Fruit fly (Drosophila melanogaster) whole organism, embryonic: ENCODE data around the gene CheB38b.

Experiments used
- Ada2b ChIP-seq: fragments of 200-800 bp; sonication (Bioruptor generic); IDR thresholded peaks from 2 replicates; pipeline ENCODE4 v1.3.6; 2022; ENCODE audit warnings: missing biosample characterization, missing genetic modification characterization
- Bdp1 ChIP-seq: fragments of 200-800 bp; sonication (Bioruptor generic); optimal IDR thresholded peaks from 3 replicates; lab custom pipeline; 2016; ENCODE audit warnings: missing biosample characterization, missing genetic modification characterization
- CG11398 ChIP-seq: fragments of 200-800 bp; sonication (Bioruptor generic); optimal IDR thresholded peaks from 2 replicates; lab custom pipeline; 2016; ENCODE audit warnings: missing biosample characterization, missing genetic modification characterization
- CG11723 ChIP-seq: fragments of 200-800 bp; sonication (Bioruptor generic); optimal IDR thresholded peaks from 2 replicates; lab custom pipeline; 2017; ENCODE audit warnings: missing biosample characterization, mild to moderate bottlenecking, missing genetic modification characterization
- CG12769 ChIP-seq: fragments of 200-800 bp; sonication (Bioruptor generic); optimal IDR thresholded peaks from 2 replicates; lab custom pipeline; 2019; ENCODE audit warnings: missing biosample characterization, mild to moderate bottlenecking, missing genetic modification characterization, moderate library complexity
- CG14710 ChIP-seq: fragments of 200-800 bp; sonication (Bioruptor generic); optimal IDR thresholded peaks from 3 replicates; lab custom pipeline; 2019; ENCODE audit warnings: missing biosample characterization, mild to moderate bottlenecking, missing genetic modification characterization, moderate library complexity
- CG1529 ChIP-seq: fragments of 200-800 bp; sonication (Bioruptor generic); optimal IDR thresholded peaks from 3 replicates; lab custom pipeline; 2018; ENCODE audit warnings: missing biosample characterization, missing genetic modification characterization
- CG17186 ChIP-seq: fragments of 200-800 bp; sonication (Bioruptor generic); optimal IDR thresholded peaks from 3 replicates; lab custom pipeline; 2017; ENCODE audit warnings: missing biosample characterization, missing genetic modification reagents, missing genetic modification characterization
- CG17328 ChIP-seq: fragments of 200-800 bp; sonication (Bioruptor generic); IDR thresholded peaks from 2 replicates; pipeline ENCODE4 v1.3.6; 2022; ENCODE audit warnings: missing biosample characterization, missing genetic modification characterization
- CG17361 ChIP-seq: fragments of 200-800 bp; sonication (Bioruptor generic); IDR thresholded peaks from 3 replicates; pipeline ENCODE4 v1.3.6; 2022; ENCODE audit warnings: missing biosample characterization, missing genetic modification characterization
- CG17612 ChIP-seq: fragments of 200-800 bp; sonication (Bioruptor generic); IDR thresholded peaks from 2 replicates; pipeline ENCODE4 v1.3.6; 2022; ENCODE audit warnings: missing biosample characterization, missing genetic modification characterization
- CG1792 ChIP-seq: fragments of 200-800 bp; sonication (Bioruptor generic); optimal IDR thresholded peaks from 2 replicates; lab custom pipeline; 2016; ENCODE audit warnings: missing biosample characterization, missing genetic modification characterization
- CG2712 ChIP-seq: fragments of 200-800 bp; optimal IDR thresholded peaks from 3 replicates; lab custom pipeline; 2019; ENCODE audit warnings: missing biosample characterization, mild to moderate bottlenecking, missing genetic modification characterization, moderate library complexity
- CG30403 ChIP-seq: fragments of 200-800 bp; sonication (Bioruptor generic); optimal IDR thresholded peaks from 3 replicates; lab custom pipeline; 2016; ENCODE audit warnings: missing biosample characterization, missing genetic modification characterization
- CG31388 ChIP-seq: fragments of 200-800 bp; sonication (Bioruptor generic); optimal IDR thresholded peaks from 2 replicates; lab custom pipeline; 2016; ENCODE audit warnings: missing biosample characterization, missing genetic modification characterization
- CG3281 ChIP-seq: fragments of 200-800 bp; sonication (Bioruptor generic); optimal IDR thresholded peaks from 3 replicates; lab custom pipeline; 2017; ENCODE audit warnings: missing biosample characterization, mild to moderate bottlenecking, missing genetic modification characterization
- CG33213 ChIP-seq: fragments of 200-800 bp; sonication (Bioruptor generic); optimal IDR thresholded peaks from 3 replicates; lab custom pipeline; 2016; ENCODE audit warnings: missing biosample characterization, missing genetic modification characterization
- CG3838 ChIP-seq: fragments of 200-800 bp; sonication (Bioruptor generic); optimal IDR thresholded peaks from 3 replicates; lab custom pipeline; 2016; ENCODE audit warnings: missing biosample characterization, missing genetic modification characterization
- CG3995 ChIP-seq: fragments of 200-800 bp; sonication (Bioruptor generic); optimal IDR thresholded peaks from 3 replicates; lab custom pipeline; 2016; ENCODE audit warnings: missing biosample characterization, missing genetic modification characterization
- CG4360 ChIP-seq: fragments of 200-800 bp; sonication (Bioruptor generic); IDR thresholded peaks from 2 replicates; pipeline ENCODE4 v1.3.6; 2022; ENCODE audit warnings: missing biosample characterization, missing genetic modification characterization
- CG6765 ChIP-seq: fragments of 200-800 bp; sonication (Bioruptor generic); optimal IDR thresholded peaks from 3 replicates; lab custom pipeline; 2017; ENCODE audit warnings: missing biosample characterization, mild to moderate bottlenecking, missing genetic modification characterization
- CG7357 ChIP-seq: fragments of 200-800 bp; sonication (Bioruptor generic); IDR thresholded peaks from 3 replicates; pipeline ENCODE4 v1.3.6; 2022; ENCODE audit warnings: missing biosample characterization, missing genetic modification characterization
- CG7928 ChIP-seq: fragments of 200-800 bp; sonication (Bioruptor generic); optimal IDR thresholded peaks from 2 replicates; lab custom pipeline; 2017; ENCODE audit warnings: missing biosample characterization, mild to moderate bottlenecking, missing genetic modification characterization
- CG8388 ChIP-seq: fragments of 200-800 bp; sonication (Bioruptor generic); optimal IDR thresholded peaks from 2 replicates; lab custom pipeline; 2019; ENCODE audit warnings: missing biosample characterization, mild to moderate bottlenecking, missing genetic modification characterization, moderate library complexity
- CG9215 ChIP-seq: fragments of 200-800 bp; sonication (Bioruptor generic); IDR thresholded peaks from 2 replicates; pipeline ENCODE4 v1.3.6; 2022; ENCODE audit warnings: missing biosample characterization, missing genetic modification characterization
- Dbx ChIP-seq: fragments of 200-800 bp; sonication (Bioruptor generic); IDR thresholded peaks from 3 replicates; pipeline ENCODE4 v1.3.6; 2022; ENCODE audit warnings: missing biosample characterization, missing genetic modification characterization
- Dref ChIP-seq: fragments of 200-800 bp; sonication (Bioruptor generic); IDR thresholded peaks from 2 replicates; pipeline ENCODE4 v1.3.6; 2022; ENCODE audit warnings: missing biosample characterization, missing genetic modification characterization
- Drgx ChIP-seq: fragments of 200-800 bp; sonication (Bioruptor generic); IDR thresholded peaks from 2 replicates; pipeline ENCODE4 v1.3.6; 2022; ENCODE audit warnings: missing biosample characterization, missing genetic modification characterization
- E2f1 ChIP-seq: fragments of 200-800 bp; sonication (Bioruptor generic); IDR thresholded peaks from 2 replicates; pipeline ENCODE4 v1.3.6; 2022; ENCODE audit warnings: missing biosample characterization, missing genetic modification characterization
- GATAe ChIP-seq: fragments of 200-800 bp; sonication (Bioruptor generic); conservative IDR thresholded peaks from 2 replicates; pipeline ENCODE4 v1.3.6; 2022; ENCODE audit warnings: missing biosample characterization, missing genetic modification characterization
- HLHmδ ChIP-seq: fragments of 200-800 bp; sonication (Bioruptor generic); optimal IDR thresholded peaks from 2 replicates; lab custom pipeline; 2018; ENCODE audit warnings: missing biosample characterization, mild to moderate bottlenecking, missing genetic modification characterization, moderate library complexity
- Lim3 ChIP-seq: fragments of 200-800 bp; sonication (Bioruptor generic); IDR thresholded peaks from 2 replicates; pipeline ENCODE4 v1.3.6; 2022; ENCODE audit warnings: missing biosample characterization, missing genetic modification characterization
- Meics ChIP-seq: fragments of 200-800 bp; sonication (Bioruptor generic); optimal IDR thresholded peaks from 2 replicates; lab custom pipeline; 2017; ENCODE audit warnings: missing biosample characterization, mild to moderate bottlenecking, missing genetic modification characterization
- Neu2 ChIP-seq: fragments of 200-800 bp; sonication (Bioruptor generic); optimal IDR thresholded peaks from 3 replicates; lab custom pipeline; 2016; ENCODE audit warnings: missing biosample characterization, missing genetic modification characterization, borderline replicate concordance
- Vsx1 ChIP-seq: fragments of 200-800 bp; sonication (Bioruptor generic); optimal IDR thresholded peaks from 2 replicates; lab custom pipeline; 2017; ENCODE audit warnings: missing biosample characterization, mild to moderate bottlenecking, missing genetic modification characterization, missing genetic modification reagents
- YL-1 ChIP-seq: fragments of 200-800 bp; sonication (Bioruptor generic); optimal IDR thresholded peaks from 3 replicates; lab custom pipeline; 2017; ENCODE audit warnings: missing biosample characterization, mild to moderate bottlenecking, missing genetic modification characterization
- ato ChIP-seq: fragments of 200-800 bp; sonication (Bioruptor generic); IDR thresholded peaks from 2 replicates; pipeline ENCODE4 v1.3.6; 2022; ENCODE audit warnings: missing biosample characterization, missing genetic modification characterization; ENCODE audit not compliant: partially characterized antibody
- bcd ChIP-seq: fragments of 200-800 bp; sonication (Bioruptor generic); optimal IDR thresholded peaks from 2 replicates; lab custom pipeline; 2017; ENCODE audit warnings: missing biosample characterization, mild to moderate bottlenecking, missing genetic modification characterization
- cad ChIP-seq: fragments of >200 bp; optimal IDR thresholded peaks from 2 replicates; lab custom pipeline; 2017; ENCODE audit warnings: missing biosample characterization, missing genetic modification characterization
- chif ChIP-seq, 2 experiments: fragments of 200-800 bp; sonication (Bioruptor generic); optimal IDR thresholded peaks; 3 replicates each; lab custom pipeline; 2016; ENCODE audit warnings: missing biosample characterization in 2 of 2, missing genetic modification characterization in 2 of 2
- crol ChIP-seq: fragments of 200-800 bp; sonication (Bioruptor generic); IDR thresholded peaks from 2 replicates; pipeline ENCODE4 v1.3.6; 2022; ENCODE audit warnings: missing biosample characterization, missing genetic modification characterization
- gt ChIP-seq: fragments of 200-800 bp; sonication (Bioruptor generic); IDR thresholded peaks from 2 replicates; pipeline ENCODE4 v1.3.6; 2022; ENCODE audit warnings: missing biosample characterization, missing genetic modification characterization
- hb ChIP-seq: fragments of 200-800 bp; sonication (Bioruptor generic); IDR thresholded peaks from 3 replicates; pipeline ENCODE4 v1.3.6; 2022; ENCODE audit warnings: missing biosample characterization, missing genetic modification characterization; ENCODE audit not compliant: partially characterized antibody
- inv ChIP-seq: fragments of 200-800 bp; sonication (Bioruptor generic); IDR thresholded peaks from 2 replicates; pipeline ENCODE4 v1.3.6; 2022; ENCODE audit warnings: missing biosample characterization, missing genetic modification characterization; ENCODE audit not compliant: partially characterized antibody
- kay ChIP-seq: fragments of 200-800 bp; sonication (Bioruptor generic); optimal IDR thresholded peaks from 2 replicates; lab custom pipeline; 2016; ENCODE audit warnings: missing biosample characterization, missing genetic modification characterization
- lov ChIP-seq, 2 experiments: fragments of 200-800 bp in 1 of 2; fragments of >200 bp in 1 of 2; sonication (Bioruptor generic) in 1 of 2; IDR thresholded peaks in 1 of 2; optimal IDR thresholded peaks in 1 of 2; 2 replicates in 1 of 2; 3 replicates in 1 of 2; pipeline versions ENCODE4 v1.3.6 to Lab custom; 2017 to 2022; ENCODE audit warnings: missing biosample characterization in 1 of 2, missing genetic modification characterization in 1 of 2
- sisA ChIP-seq: fragments of 200-800 bp; sonication (Bioruptor generic); IDR thresholded peaks from 2 replicates; pipeline ENCODE4 v1.3.6; 2022; ENCODE audit warnings: missing biosample characterization, missing genetic modification characterization
- stc ChIP-seq: fragments of 200-800 bp; sonication (Bioruptor generic); IDR thresholded peaks from 2 replicates; pipeline ENCODE4 v1.3.6; 2022; ENCODE audit warnings: missing biosample characterization, missing genetic modification characterization
- stwl ChIP-seq: fragments of 200-800 bp; sonication (Bioruptor generic); optimal IDR thresholded peaks from 3 replicates; lab custom pipeline; 2018; ENCODE audit warnings: missing biosample characterization, mild to moderate bottlenecking, missing genetic modification characterization, moderate library complexity
- vfl ChIP-seq: fragments of 200-800 bp; sonication (Bioruptor generic); optimal IDR thresholded peaks from 2 replicates; lab custom pipeline; 2016; ENCODE audit warnings: missing biosample characterization, missing genetic modification characterization
- wek ChIP-seq: fragments of 200-800 bp; sonication (Bioruptor generic); optimal IDR thresholded peaks from 3 replicates; lab custom pipeline; 2018; ENCODE audit warnings: missing biosample characterization, mild to moderate bottlenecking, missing genetic modification characterization, moderate library complexity

Gene CheB38b

dm6 chr2L:20770242-20770769, 46.8 kb downstream of the CheB38b start, which contains the start of gene cad (continued):
- no peak for TF ChIP-seq CG11398
- TF ChIP-seq lov (optimal IDR thresholded peaks at IDR 0.05; lab: Kevin White, UChicago), result no peak
- TF ChIP-seq lov (GFP tag; IDR thresholded peaks at IDR 0.05; lab: Robert Waterston, UW), result peak; percentile 56; the same call in 1 of the 3 replicates
- TF ChIP-seq Ada2b, result no peak; the same call in 1 of the 2 replicates
- peak; percentile 58 for TF ChIP-seq stc
- no peak for TF ChIP-seq E2f1 (GFP tag; lab: Robert Waterston, UW)
- TF ChIP-seq YL-1 (GFP tag; lab: Kevin White, UChicago), result no peak
- peak; percentile 27 for TF ChIP-seq bcd
- TF ChIP-seq CG6765, result peak; percentile 39
- no peak for TF ChIP-seq CG11723 (GFP tag; lab: Kevin White, UChicago)
- TF ChIP-seq Dref, result no peak
- TF ChIP-seq Meics (GFP tag; lab: Kevin White, UChicago), result peak; percentile 39
- TF ChIP-seq CG17328, result peak; percentile 55; the same call in 1 of the 2 replicates
- no peak for TF ChIP-seq Bdp1 (GFP tag; lab: Kevin White, UChicago)
- 0 out of 2 replicates have a peak, but pooled peaks have one; percentile 39 for TF ChIP-seq crol (GFP tag; lab: Robert Waterston, UW)
- TF ChIP-seq CG3281, result peak; percentile 35
- TF ChIP-seq CG1792 (GFP tag; lab: Kevin White, UChicago), result no peak
- no peak for TF ChIP-seq CG17361 (GFP tag; lab: Robert Waterston, UW)
- no peak for TF ChIP-seq inv (GFP tag; lab: Robert Waterston, UW)
- TF ChIP-seq CG14710, result peak; percentile 9
- TF ChIP-seq gt (GFP tag; lab: Robert Waterston, UW), result no peak
- TF ChIP-seq CG7357, result no peak
- no peak for TF ChIP-seq CG17186 (GFP tag; lab: Kevin White, UChicago)
- TF ChIP-seq Vsx1 (GFP tag; lab: Kevin White, UChicago), result peak; percentile 12
- TF ChIP-seq GATAe (GFP tag; lab: Robert Waterston, UW), result peak; percentile 80
- TF ChIP-seq CG3995, result no peak
- no peak for TF ChIP-seq CG1529 (GFP tag; lab: Kevin White, UChicago)
- TF ChIP-seq CG30403 (GFP tag; lab: Kevin White, UChicago), result no peak
- no peak for TF ChIP-seq CG17612 (GFP tag; lab: Robert Waterston, UW)
- no peak for TF ChIP-seq CG9215 (GFP tag; lab: Robert Waterston, UW)
- TF ChIP-seq wek (GFP tag; lab: Kevin White, UChicago), result no peak
- TF ChIP-seq vfl (GFP tag; lab: Kevin White, UChicago), result no peak
- no peak for TF ChIP-seq CG33213 (GFP tag; lab: Kevin White, UChicago)
- TF ChIP-seq stwl (tag; lab: Kevin White, UChicago), result no peak
- TF ChIP-seq Dbx (GFP tag; lab: Robert Waterston, UW), result no peak
- TF ChIP-seq CG31388 (GFP tag; lab: Kevin White, UChicago), result no peak
- TF ChIP-seq Neu2, result no peak
- no peak for TF ChIP-seq CG7928 (GFP tag; lab: Kevin White, UChicago)
- no peak for TF ChIP-seq kay (GFP tag; lab: Kevin White, UChicago)
- no peak for TF ChIP-seq Lim3 (GFP tag; lab: Robert Waterston, UW)
- peak; percentile 56; the same call in 1 of the 2 replicates for TF ChIP-seq Drgx (GFP tag; lab: Robert Waterston, UW)
- TF ChIP-seq CG4360 (GFP tag; lab: Robert Waterston, UW), result peak; percentile 80
- no peak for TF ChIP-seq chif (GFP tag; optimal IDR thresholded peaks at IDR 0.05; lab: Kevin White, UChicago)
- no peak for TF ChIP-seq hb
- no peak for TF ChIP-seq CG2712
- TF ChIP-seq sisA (GFP tag; lab: Robert Waterston, UW), result no peak
- TF ChIP-seq CG8388 (GFP tag; lab: Kevin White, UChicago), result peak; percentile 2
- no peak for TF ChIP-seq CG3838
- TF ChIP-seq HLHmδ, result peak; percentile 3
- peak; percentile 94 for TF ChIP-seq cad (GFP tag; lab: Kevin White, UChicago)
- no peak for TF ChIP-seq CG12769 (tag; lab: Kevin White, UChicago)
- TF ChIP-seq ato (GFP tag; lab: Robert Waterston, UW), result peak; percentile 42; the same call in 1 of the 2 replicates
